Fruit fly (Drosophila melanogaster) whole organism, embryonic: ENCODE measurements around the gene Fancd2.
A peak's percentile ranks its signal among the peaks of the same experiment; 100 is the strongest.

Experiments used
- Aef1 ChIP-seq: fragments of 200-800 bp; sonication (Bioruptor generic); IDR thresholded peaks from 3 replicates; pipeline ENCODE4 v1.3.6; 2022; ENCODE audit warnings: missing biosample characterization, missing genetic modification characterization
- B-H1 ChIP-seq: fragments of 200-800 bp; sonication (Bioruptor generic); IDR thresholded peaks from 3 replicates; pipeline ENCODE4 v1.3.6; 2022; ENCODE audit warnings: missing biosample characterization, missing genetic modification characterization
- B-H2 ChIP-seq: fragments of 200-800 bp; sonication (Bioruptor generic); optimal IDR thresholded peaks from 2 replicates; lab custom pipeline; 2018; ENCODE audit warnings: missing biosample characterization, mild to moderate bottlenecking, missing genetic modification characterization
- CG10267 ChIP-seq: fragments of 200-800 bp; sonication (Bioruptor generic); optimal IDR thresholded peaks from 2 replicates; lab custom pipeline; 2018; ENCODE audit warnings: missing biosample characterization, mild to moderate bottlenecking, missing genetic modification characterization, moderate library complexity
- CG11247 ChIP-seq: fragments of 200-800 bp; sonication (Bioruptor generic); IDR thresholded peaks from 2 replicates; pipeline ENCODE4 v1.3.6; 2022; ENCODE audit warnings: missing biosample characterization, missing genetic modification characterization
- CG14965 ChIP-seq: fragments of 200-800 bp; sonication (Bioruptor generic); optimal IDR thresholded peaks from 2 replicates; lab custom pipeline; 2016; ENCODE audit warnings: missing biosample characterization, missing genetic modification characterization, borderline replicate concordance
- CG15011 ChIP-seq: fragments of 200-800 bp; sonication (Bioruptor generic); optimal IDR thresholded peaks from 3 replicates; lab custom pipeline; 2018; ENCODE audit warnings: missing biosample characterization, mild to moderate bottlenecking, missing genetic modification characterization
- CG1832 ChIP-seq: fragments of 200-800 bp; sonication (Bioruptor generic); optimal IDR thresholded peaks from 2 replicates; lab custom pipeline; 2017; ENCODE audit warnings: missing biosample characterization, mild to moderate bottlenecking, missing genetic modification characterization, inconsistent platforms
- CG18599 ChIP-seq: fragments of 200-800 bp; sonication (Bioruptor generic); optimal IDR thresholded peaks from 3 replicates; lab custom pipeline; 2017; ENCODE audit warnings: missing biosample characterization, missing genetic modification characterization, mild to moderate bottlenecking, moderate library complexity, missing genetic modification reagents
- CG2202 ChIP-seq: fragments of 200-800 bp; sonication (Bioruptor generic); optimal IDR thresholded peaks from 2 replicates; lab custom pipeline; 2018; ENCODE audit warnings: missing biosample characterization, mild to moderate bottlenecking, missing genetic modification characterization
- CG31388 ChIP-seq: fragments of 200-800 bp; sonication (Bioruptor generic); optimal IDR thresholded peaks from 2 replicates; lab custom pipeline; 2016; ENCODE audit warnings: missing biosample characterization, missing genetic modification characterization
- CG33557 ChIP-seq: fragments of 200-800 bp; sonication (Bioruptor generic); optimal IDR thresholded peaks from 2 replicates; lab custom pipeline; 2019; ENCODE audit warnings: missing biosample characterization, mild to moderate bottlenecking, missing genetic modification characterization, moderate library complexity
- CG6854 ChIP-seq: fragments of 200-800 bp; sonication (Bioruptor generic); optimal IDR thresholded peaks from 3 replicates; lab custom pipeline; 2017; ENCODE audit warnings: missing biosample characterization, mild to moderate bottlenecking, missing genetic modification characterization
- CG7745 ChIP-seq: fragments of 200-800 bp; sonication (Bioruptor generic); optimal IDR thresholded peaks from 2 replicates; lab custom pipeline; 2018; ENCODE audit warnings: missing biosample characterization, mild to moderate bottlenecking, missing genetic modification characterization, moderate library complexity
- CG8388 ChIP-seq: fragments of 200-800 bp; sonication (Bioruptor generic); optimal IDR thresholded peaks from 2 replicates; lab custom pipeline; 2019; ENCODE audit warnings: missing biosample characterization, mild to moderate bottlenecking, missing genetic modification characterization, moderate library complexity
- CG9609 ChIP-seq: fragments of 200-800 bp; sonication (Bioruptor generic); optimal IDR thresholded peaks from 3 replicates; lab custom pipeline; 2016; ENCODE audit warnings: missing biosample characterization, missing genetic modification characterization
- CHES-1-like ChIP-seq: fragments of 200-800 bp; sonication (Bioruptor generic); optimal IDR thresholded peaks from 2 replicates; lab custom pipeline; 2016; ENCODE audit warnings: missing biosample characterization, missing genetic modification characterization
- Camta ChIP-seq: fragments of 200-800 bp; sonication (Bioruptor generic); optimal IDR thresholded peaks from 2 replicates; lab custom pipeline; 2016; ENCODE audit warnings: missing biosample characterization, missing genetic modification characterization
- CkIIα-i1 ChIP-seq: fragments of 200-800 bp; sonication (Bioruptor generic); IDR thresholded peaks from 2 replicates; pipeline ENCODE4 v1.3.6; 2022; ENCODE audit warnings: missing biosample characterization, missing genetic modification characterization
- D ChIP-seq, 2 experiments: fragments of 200-800 bp in 1 of 2; fragments of >200 bp in 1 of 2; sonication (Bioruptor generic) in 1 of 2; optimal IDR thresholded peaks; 2 replicates in 1 of 2; 3 replicates in 1 of 2; lab custom pipeline; 2017; ENCODE audit warnings: mild to moderate bottlenecking in 1 of 2, missing biosample characterization in 1 of 2, missing genetic modification characterization in 1 of 2, missing genetic modification reagents in 1 of 2
- Dip3 ChIP-seq: fragments of 200-800 bp; sonication (Bioruptor generic); optimal IDR thresholded peaks from 3 replicates; lab custom pipeline; 2016; ENCODE audit warnings: missing biosample characterization, missing genetic modification characterization
- Hmr ChIP-seq: fragments of 200-800 bp; sonication (Bioruptor generic); optimal IDR thresholded peaks from 3 replicates; lab custom pipeline; 2017; ENCODE audit warnings: mild to moderate bottlenecking, missing biosample characterization, missing genetic modification reagents, missing genetic modification characterization
- Hmx ChIP-seq: fragments of 200-800 bp; sonication (Bioruptor generic); optimal IDR thresholded peaks from 2 replicates; lab custom pipeline; 2016; ENCODE audit warnings: missing biosample characterization, missing genetic modification characterization
- NK7.1 ChIP-seq: fragments of 200-800 bp; sonication (Bioruptor generic); optimal IDR thresholded peaks from 3 replicates; lab custom pipeline; 2016; ENCODE audit warnings: missing biosample characterization, missing genetic modification characterization
- Sry-β ChIP-seq: fragments of 200-800 bp; sonication (Bioruptor generic); optimal IDR thresholded peaks from 2 replicates; lab custom pipeline; 2018; ENCODE audit warnings: missing biosample characterization, mild to moderate bottlenecking, missing genetic modification characterization, moderate library complexity
- Ssrp ChIP-seq: fragments of 200-800 bp; sonication (Bioruptor generic); optimal IDR thresholded peaks from 2 replicates; lab custom pipeline; 2018; ENCODE audit warnings: missing biosample characterization, mild to moderate bottlenecking, missing genetic modification characterization, moderate library complexity
- TFAM ChIP-seq: fragments of 200-800 bp; sonication (Bioruptor generic); optimal IDR thresholded peaks from 2 replicates; lab custom pipeline; 2017; ENCODE audit warnings: missing biosample characterization, missing genetic modification characterization, inconsistent platforms
- Trl ChIP-seq, 3 experiments: fragments of >200 bp in 2 of 3; fragments of 200-800 bp in 1 of 3; sonication (Bioruptor generic) in 1 of 3; optimal IDR thresholded peaks; 2 replicates in 1 of 3; 3 replicates in 2 of 3; lab custom pipeline; 2016 to 2017; ENCODE audit warnings: missing biosample characterization in 1 of 3, missing genetic modification characterization in 1 of 3
- ab ChIP-seq: fragments of 200-800 bp; sonication (Bioruptor generic); optimal IDR thresholded peaks from 2 replicates; lab custom pipeline; 2016; ENCODE audit warnings: missing biosample characterization, missing genetic modification characterization
- chm ChIP-seq: fragments of 200-800 bp; sonication (Bioruptor generic); IDR thresholded peaks from 2 replicates; pipeline ENCODE4 v1.3.6; 2022; ENCODE audit warnings: missing biosample characterization, missing genetic modification characterization
- dysf ChIP-seq: fragments of 200-800 bp; sonication (Bioruptor generic); IDR thresholded peaks from 3 replicates; pipeline ENCODE4 v1.3.6; 2022; ENCODE audit warnings: missing biosample characterization, missing genetic modification characterization
- ftz-f1 ChIP-seq: fragments of 200-800 bp; sonication (Bioruptor generic); optimal IDR thresholded peaks from 2 replicates; lab custom pipeline; 2016; ENCODE audit warnings: missing biosample characterization, missing genetic modification characterization
- gce ChIP-seq: fragments of 200-800 bp; sonication (Bioruptor generic); IDR thresholded peaks from 3 replicates; pipeline ENCODE4 v1.3.6; 2022; ENCODE audit warnings: missing biosample characterization, missing genetic modification characterization
- gsb-n ChIP-seq: fragments of 200-800 bp; sonication (Bioruptor generic); optimal IDR thresholded peaks from 3 replicates; lab custom pipeline; 2018; ENCODE audit warnings: missing biosample characterization, mild to moderate bottlenecking, missing genetic modification characterization
- her ChIP-seq: fragments of 200-800 bp; sonication (Bioruptor generic); optimal IDR thresholded peaks from 2 replicates; lab custom pipeline; 2016; ENCODE audit warnings: missing biosample characterization, missing genetic modification characterization
- hth ChIP-seq: fragments of >200 bp; optimal IDR thresholded peaks from 2 replicates; lab custom pipeline; 2017; ENCODE audit warnings: inconsistent platforms
- kay ChIP-seq: fragments of 200-800 bp; sonication (Bioruptor generic); optimal IDR thresholded peaks from 2 replicates; lab custom pipeline; 2016; ENCODE audit warnings: missing biosample characterization, missing genetic modification characterization
- luna ChIP-seq: fragments of 200-800 bp; sonication (Bioruptor generic); optimal IDR thresholded peaks from 2 replicates; lab custom pipeline; 2016; ENCODE audit warnings: missing biosample characterization, missing genetic modification characterization
- nmo ChIP-seq: fragments of 200-800 bp; sonication (Bioruptor generic); optimal IDR thresholded peaks from 2 replicates; lab custom pipeline; 2018; ENCODE audit warnings: missing biosample characterization, mild to moderate bottlenecking, missing genetic modification characterization, moderate library complexity
- otp ChIP-seq: fragments of 200-800 bp; sonication (Bioruptor generic); IDR thresholded peaks from 3 replicates; pipeline ENCODE4, ENCODE4 v1.3.6; 2022; ENCODE audit warnings: missing biosample characterization, missing genetic modification characterization
- pfk ChIP-seq: fragments of 200-800 bp; sonication (Bioruptor generic); optimal IDR thresholded peaks from 2 replicates; lab custom pipeline; 2018; ENCODE audit warnings: missing biosample characterization, mild to moderate bottlenecking, missing genetic modification characterization, moderate library complexity
- sc ChIP-seq, 3 experiments: fragments of >200 bp in 2 of 3; fragments of 200-800 bp in 1 of 3; sonication (Bioruptor generic) in 1 of 3; optimal IDR thresholded peaks; 2 replicates in 2 of 3; 3 replicates in 1 of 3; lab custom pipeline; 2017; ENCODE audit warnings: mild to moderate bottlenecking in 1 of 3, missing biosample characterization in 1 of 3, missing genetic modification characterization in 1 of 3, missing genetic modification reagents in 1 of 3
- scrt ChIP-seq: fragments of 200-800 bp; sonication (Bioruptor generic); optimal IDR thresholded peaks from 2 replicates; lab custom pipeline; 2018; ENCODE audit warnings: missing biosample characterization, mild to moderate bottlenecking, missing genetic modification characterization, moderate library complexity
- sob ChIP-seq: fragments of 200-800 bp; sonication (Bioruptor generic); IDR thresholded peaks from 2 replicates; pipeline ENCODE4 v1.3.6; 2022; ENCODE audit warnings: missing biosample characterization, missing genetic modification characterization
- ssp ChIP-seq: fragments of 200-800 bp; sonication (Bioruptor generic); IDR thresholded peaks from 2 replicates; pipeline ENCODE4 v1.3.6; 2022; ENCODE audit warnings: missing biosample characterization, missing genetic modification characterization
- toy ChIP-seq: fragments of 200-800 bp; sonication (Bioruptor generic); IDR thresholded peaks from 2 replicates; pipeline ENCODE4 v1.3.6; 2022; ENCODE audit warnings: missing biosample characterization, missing genetic modification characterization
- trh ChIP-seq: fragments of 200-800 bp; sonication (Bioruptor generic); optimal IDR thresholded peaks from 2 replicates; lab custom pipeline; 2016; ENCODE audit warnings: missing biosample characterization, missing genetic modification characterization
- unpg ChIP-seq: fragments of 200-800 bp; sonication (Bioruptor generic); optimal IDR thresholded peaks from 3 replicates; lab custom pipeline; 2018; ENCODE audit warnings: missing biosample characterization, mild to moderate bottlenecking, missing genetic modification characterization, moderate library complexity

Fancd2 gene

DNA sequence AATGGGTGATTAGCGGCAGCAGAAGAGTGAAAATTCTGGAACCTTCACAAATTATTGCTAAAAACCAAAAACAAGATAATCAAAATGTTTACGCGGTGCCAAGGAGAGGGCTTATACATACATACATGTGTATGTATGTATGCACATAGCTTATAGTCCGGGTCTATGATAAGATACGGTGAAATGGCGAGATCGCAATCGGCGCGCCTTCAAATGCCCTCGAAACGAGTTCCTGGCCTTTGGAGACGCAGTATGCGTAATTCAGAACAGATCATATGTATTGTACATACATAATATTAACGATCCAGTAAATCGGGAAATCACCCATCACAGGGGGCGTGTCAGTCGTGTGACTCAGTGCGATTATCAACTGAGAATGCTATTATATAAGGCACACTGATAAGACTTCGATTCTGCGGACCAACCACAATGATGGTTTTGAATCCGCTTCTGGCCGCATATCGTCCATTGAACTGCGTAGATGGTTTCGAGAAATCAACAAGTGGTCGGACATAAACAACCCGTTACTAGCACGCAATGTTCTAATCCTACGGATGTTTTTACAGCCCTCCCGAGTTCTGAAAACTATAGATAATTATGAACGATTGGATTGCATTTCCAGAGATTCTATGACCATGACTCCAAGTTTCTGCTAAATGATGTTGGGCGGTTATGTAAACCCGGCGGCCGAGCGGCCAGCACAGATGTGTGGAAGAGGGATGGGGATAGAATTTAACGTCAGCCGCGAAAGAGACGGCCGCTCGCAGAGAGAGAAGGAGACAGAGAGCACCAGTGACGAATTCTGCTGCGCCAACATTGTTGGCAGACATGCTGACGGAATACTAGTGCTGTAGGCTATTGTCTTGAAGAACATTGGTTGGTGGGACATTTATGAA is 12.8 kb upstream of the Fancd2 start (continued):
- no peak for TF ChIP-seq CG9609 (GFP tag; lab: Kevin White, UChicago)
- TF ChIP-seq sc (optimal IDR thresholded peaks at IDR 0.05; lab: Kevin White, UChicago), result no peak
- no peak for TF ChIP-seq sc (GFP tag; optimal IDR thresholded peaks at IDR 0.05; lab: Kevin White, UChicago)
- no peak for TF ChIP-seq toy (GFP tag; lab: Robert Waterston, UW)
- no peak for TF ChIP-seq Dip3 (GFP tag; lab: Kevin White, UChicago)
- TF ChIP-seq Ssrp (tag; lab: Kevin White, UChicago), result no peak
- TF ChIP-seq CkIIα-i1 (GFP tag; lab: Robert Waterston, UW), result no peak
- no peak for TF ChIP-seq sob (GFP tag; lab: Robert Waterston, UW)
- no peak for TF ChIP-seq ssp
- no peak for TF ChIP-seq pfk (GFP tag; lab: Kevin White, UChicago)
- TF ChIP-seq CG33557, result no peak
- TF ChIP-seq CG6854 (GFP tag; lab: Kevin White, UChicago), result no peak
- TF ChIP-seq CG1832, result peak; percentile 95
- TF ChIP-seq CG11247 (GFP tag; lab: Robert Waterston, UW), result no peak
- TF ChIP-seq Aef1 (GFP tag; lab: Robert Waterston, UW), result no peak
- no peak for TF ChIP-seq CG2202 (tag; lab: Kevin White, UChicago)
- TF ChIP-seq otp (GFP tag; lab: Robert Waterston, UW), result 0 out of 3 replicates have a peak, but pooled peaks have one; percentile 27
- TF ChIP-seq hth (lab: Kevin White, UChicago), result no peak
- TF ChIP-seq trh (GFP tag; lab: Kevin White, UChicago), result no peak
- no peak for TF ChIP-seq B-H1 (GFP tag; lab: Robert Waterston, UW)
- TF ChIP-seq CG18599 (GFP tag; lab: Kevin White, UChicago), result no peak
- no peak for TF ChIP-seq gsb-n
- TF ChIP-seq gce (GFP tag; lab: Robert Waterston, UW), result no peak
- TF ChIP-seq scrt, result peak; percentile 87
- no peak for TF ChIP-seq CG31388
- peak; percentile 47 for TF ChIP-seq ftz-f1 (GFP tag; lab: Kevin White, UChicago)
- TF ChIP-seq luna (GFP tag; lab: Kevin White, UChicago), result peak; percentile 4
- peak; percentile 59 to 63 for TF ChIP-seq Trl (optimal IDR thresholded peaks at IDR 0.05; lab: Kevin White, UChicago)
- no peak for TF ChIP-seq Trl (GFP tag; optimal IDR thresholded peaks at IDR 0.05; lab: Kevin White, UChicago)
- TF ChIP-seq D (optimal IDR thresholded peaks at IDR 0.05; lab: Kevin White, UChicago), result no peak
- TF ChIP-seq D (GFP tag; optimal IDR thresholded peaks at IDR 0.05; lab: Kevin White, UChicago), result no peak
- TF ChIP-seq kay, result no peak
- no peak for TF ChIP-seq ab (GFP tag; lab: Kevin White, UChicago)
- no peak for TF ChIP-seq nmo (GFP tag; lab: Kevin White, UChicago)
- no peak for TF ChIP-seq CG15011 (GFP tag; lab: Kevin White, UChicago)
- no peak for TF ChIP-seq dysf (GFP tag; lab: Robert Waterston, UW)
- no peak for TF ChIP-seq her (GFP tag; lab: Kevin White, UChicago)
- peak; percentile 12; the same call in 1 of the 2 replicates for TF ChIP-seq chm (GFP tag; lab: Robert Waterston, UW)
- no peak for TF ChIP-seq unpg (GFP tag; lab: Kevin White, UChicago)
- TF ChIP-seq Camta (GFP tag; lab: Kevin White, UChicago), result no peak
- no peak for TF ChIP-seq CG10267 (tag; lab: Kevin White, UChicago)
- no peak for TF ChIP-seq CG14965
- TF ChIP-seq Sry-β (GFP tag; lab: Kevin White, UChicago), result no peak
- TF ChIP-seq Hmr (GFP tag; lab: Kevin White, UChicago), result no peak
- TF ChIP-seq NK7.1, result no peak
- TF ChIP-seq CHES-1-like (GFP tag; lab: Kevin White, UChicago), result no peak
- TF ChIP-seq Hmx (GFP tag; lab: Kevin White, UChicago), result no peak
- no peak for TF ChIP-seq CG7745
- TF ChIP-seq CG8388 (GFP tag; lab: Kevin White, UChicago), result no peak
- TF ChIP-seq TFAM (GFP tag; lab: Kevin White, UChicago), result no peak
- no peak for TF ChIP-seq B-H2 (GFP tag; lab: Kevin White, UChicago)
